Fruit fly (Drosophila melanogaster): ENCODE data around the gene CG32603.
A peak's percentile ranks its signal among the peaks of the same experiment; 100 is the strongest.

The CG32603 gene

dm6 chrX:14218045-14218483 lies 33.7 kb downstream of the CG32603 start (continued):
- TF ChIP-seq unpg (GFP tag; optimal IDR thresholded peaks at IDR 0.05) (peak; percentile 94), ttk (GFP tag; IDR thresholded peaks at IDR 0.05) (peak; percentile 77), CG12104 (GFP tag; optimal IDR thresholded peaks at IDR 0.05) (peak; percentile 81), stc (GFP tag; IDR thresholded peaks at IDR 0.05) (peak; percentile 85), CG9727 (GFP tag; optimal IDR thresholded peaks at IDR 0.05) (peak; percentile 91), salm (tag; optimal IDR thresholded peaks at IDR 0.05) (peak; percentile 86), schlank (tag; optimal IDR thresholded peaks at IDR 0.05) (peak; percentile 66), bcd (GFP tag; optimal IDR thresholded peaks at IDR 0.05) (peak; percentile 87), CG13287 (GFP tag; IDR thresholded peaks at IDR 0.05; ENCODE audit: partially characterized antibody) (no peak), ken (GFP tag; IDR thresholded peaks at IDR 0.05) (peak; percentile 79), shn (GFP tag; optimal IDR thresholded peaks at IDR 0.05) (no peak), CG42726 (GFP tag; IDR thresholded peaks at IDR 0.05; ENCODE audit: partially characterized antibody) (no peak), CG13123 (GFP tag; optimal IDR thresholded peaks at IDR 0.05) (peak; percentile 64), CG9797 (GFP tag; optimal IDR thresholded peaks at IDR 0.05) (no peak), Lim3 (GFP tag; IDR thresholded peaks at IDR 0.05) (no peak), CG15073 (GFP tag; optimal IDR thresholded peaks at IDR 0.05) (peak; percentile 36), Poxn (GFP tag; IDR thresholded peaks at IDR 0.05) (peak; percentile 58; the same call in 1 of the 2 replicates), CG6689 (GFP tag; IDR thresholded peaks at IDR 0.05) (peak; percentile 89), NfI (GFP tag; optimal IDR thresholded peaks at IDR 0.05) (peak; percentile 78), Dek (tag; optimal IDR thresholded peaks at IDR 0.05) (peak; percentile 87), tap (tag; optimal IDR thresholded peaks at IDR 0.05) (peak; percentile 86), HLH54F (GFP tag; optimal IDR thresholded peaks at IDR 0.05) (peak; percentile 65), crc (GFP tag; optimal IDR thresholded peaks at IDR 0.05) (peak; percentile 69), CG30403 (GFP tag; optimal IDR thresholded peaks at IDR 0.05) (peak; percentile 91), ap (GFP tag; IDR thresholded peaks at IDR 0.05) (peak; percentile 66), cwo (GFP tag; optimal IDR thresholded peaks at IDR 0.05) (peak; percentile 86), CG2120 (GFP tag; optimal IDR thresholded peaks at IDR 0.05) (peak; percentile 88), bigmax (GFP tag; optimal IDR thresholded peaks at IDR 0.05) (no peak), Antp (GFP tag; optimal IDR thresholded peaks at IDR 0.05) (peak; percentile 29), Trl (optimal IDR thresholded peaks at IDR 0.05) (peak; percentile 70 to 76), Trl (GFP tag; optimal IDR thresholded peaks at IDR 0.05) (peak; percentile 37), vfl (GFP tag; optimal IDR thresholded peaks at IDR 0.05) (peak; percentile 66), fd102C (GFP tag; optimal IDR thresholded peaks at IDR 0.05) (peak; percentile 23), vnd (GFP tag; IDR thresholded peaks at IDR 0.05; ENCODE audit: partially characterized antibody) (no peak), dm (GFP tag; optimal IDR thresholded peaks at IDR 0.05) (no peak), CG11560 (tag; IDR thresholded peaks at IDR 0.05) (peak; percentile 60; the same call in 2 of the 3 replicates), CG3065 (GFP tag; optimal IDR thresholded peaks at IDR 0.05) (peak; percentile 16), Hey (tag; optimal IDR thresholded peaks at IDR 0.05) (no peak), vvl (GFP tag; IDR thresholded peaks at IDR 0.05) (peak; percentile 94), danr (GFP tag; IDR thresholded peaks at IDR 0.05) (peak; percentile 64), lbe (GFP tag; optimal IDR thresholded peaks at IDR 0.05) (peak; percentile 95), lab (GFP tag; optimal IDR thresholded peaks at IDR 0.05) (peak; percentile 93), CG16779 (GFP tag; IDR thresholded peaks at IDR 0.05) (0 out of 2 replicates have a peak, but pooled peaks have one; percentile 68), CG13296 (GFP tag; optimal IDR thresholded peaks at IDR 0.05) (peak; percentile 84), Ssrp (tag; optimal IDR thresholded peaks at IDR 0.05) (peak; percentile 89), zfh2 (GFP tag; optimal IDR thresholded peaks at IDR 0.05) (peak; percentile 39), CG12659 (GFP tag; optimal IDR thresholded peaks at IDR 0.05) (peak; percentile 89), CG18011 (GFP tag; optimal IDR thresholded peaks at IDR 0.05) (peak; percentile 63), Elba2 (GFP tag; optimal IDR thresholded peaks at IDR 0.05) (peak; percentile 25), CG7786 (GFP tag; optimal IDR thresholded peaks at IDR 0.05) (peak; percentile 59), eve (GFP tag; optimal IDR thresholded peaks at IDR 0.05) (no peak)
